Fruit fly (Drosophila melanogaster) Kc167 (cell line): Measurements from ENCODE around the gene Or98a.

ENCODE experiments used
- Myc ChIP-seq: fragments of >200 bp; optimal IDR thresholded peaks from 2 replicates; lab custom pipeline; 2017; ENCODE audit warnings: missing external identifiers
- h ChIP-seq: fragments of >200 bp; optimal IDR thresholded peaks from 3 replicates; lab custom pipeline; 2018; ENCODE audit warnings: missing external identifiers
- psq ChIP-seq: fragments of >200 bp; optimal IDR thresholded peaks from 2 replicates; lab custom pipeline; 2017; ENCODE audit warnings: missing external identifiers
- ttk ChIP-seq: sonication (Bioruptor generic); optimal IDR thresholded peaks from 2 replicates; lab custom pipeline; 2017; ENCODE audit warnings: missing external identifiers

DNA sequence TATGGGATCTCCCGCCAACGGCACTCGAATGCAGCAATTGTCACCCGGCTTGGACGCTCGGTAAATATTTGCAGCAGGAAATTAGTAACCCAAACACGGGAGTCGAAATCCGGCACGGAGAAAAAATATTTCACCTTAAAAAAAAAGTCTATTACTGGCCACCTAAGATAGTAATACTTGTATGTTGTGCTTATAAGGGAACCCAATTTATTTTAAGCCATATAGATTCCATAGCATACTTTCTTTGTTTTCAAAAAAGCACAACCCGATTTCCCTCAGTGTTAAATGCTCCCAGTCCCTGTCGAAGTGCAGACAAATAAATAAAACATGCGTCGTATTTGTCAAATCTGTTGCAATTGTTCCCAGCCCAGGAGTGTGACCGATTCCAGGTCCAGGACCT, 19.6 kb upstream of the Or98a start:
- TF ChIP-seq psq (lab: Kevin White, UChicago) (no peak), h (lab: Kevin White, UChicago) (no peak), ttk (lab: Kevin White, UChicago) (no peak), Myc (lab: Kevin White, UChicago) (no peak)
